Worm (Caenorhabditis elegans) whole organism, young adult: Measurements from ENCODE around the gene fut-3.

ENCODE experiments used
- B0035.1 ChIP-seq: sonication (generic microtip); optimal IDR thresholded peaks from 2 replicates; lab custom pipeline; 2016; ENCODE audit warnings: missing genetic modification characterization, mild to moderate bottlenecking, missing compliant biosample characterization, missing genotype, missing genetic modification reagents
- B0336.3 ChIP-seq: fragments of 200-800 bp; sonication (Bioruptor generic); IDR thresholded peaks from 2 replicates; pipeline ENCODE4 v1.3.6; 2022; ENCODE audit warnings: missing genetic modification characterization, missing compliant biosample characterization
- Y79H2A.3 ChIP-seq: fragments of 200-800 bp; sonication (Bioruptor generic); conservative IDR thresholded peaks from 2 replicates; pipeline ENCODE4 v1.3.6; 2022; ENCODE audit warnings: missing genetic modification reagents, missing genetic modification characterization, missing compliant biosample characterization
- ZK185.1 ChIP-seq: sonication (generic microtip); optimal IDR thresholded peaks from 2 replicates; lab custom pipeline; 2016; ENCODE audit warnings: mild to moderate bottlenecking, missing genetic modification characterization, missing compliant biosample characterization; ENCODE audit not compliant: poor library complexity, severe bottlenecking
- akir-1 ChIP-seq: fragments of 200-800 bp; sonication (Bioruptor generic); optimal IDR thresholded peaks from 2 replicates; lab custom pipeline; 2018; ENCODE audit warnings: mild to moderate bottlenecking, missing genetic modification characterization, moderate library complexity, missing compliant biosample characterization
- ama-1 ChIP-seq, 3 experiments: fragments of 150-350 bp in 1 of 3; sonication (generic microtip) in 2 of 3; optimal IDR thresholded peaks; 2 replicates each; lab custom pipeline; 2014 to 2018; ENCODE audit warnings: missing biosample characterization in 2 of 3, missing genetic modification characterization in 2 of 3, missing genetic modification reagents in 2 of 3
- aptf-3 ChIP-seq: fragments of 200-800 bp; sonication (Bioruptor generic); IDR thresholded peaks from 2 replicates; pipeline ENCODE4 v1.3.6; 2022; ENCODE audit warnings: missing genetic modification characterization, missing compliant biosample characterization
- atf-7 ChIP-seq: sonication (generic microtip); optimal IDR thresholded peaks from 2 replicates; lab custom pipeline; 2017; ENCODE audit warnings: mild to moderate bottlenecking, missing genetic modification characterization, missing compliant biosample characterization
- athp-1 ChIP-seq: sonication (generic microtip); optimal IDR thresholded peaks from 2 replicates; lab custom pipeline; 2017; ENCODE audit warnings: mild to moderate bottlenecking, missing genetic modification characterization, missing compliant biosample characterization
- attf-3 ChIP-seq: fragments of 200-800 bp; sonication (Bioruptor generic); conservative IDR thresholded peaks from 2 replicates; pipeline ENCODE4 v1.3.6; 2022; ENCODE audit warnings: missing genetic modification reagents, missing genetic modification characterization, missing compliant biosample characterization
- attf-5 ChIP-seq: fragments of 200-800 bp; sonication (Bioruptor generic); optimal IDR thresholded peaks from 2 replicates; lab custom pipeline; 2018; ENCODE audit warnings: mild to moderate bottlenecking, missing genetic modification characterization, missing compliant biosample characterization
- cebp-2 ChIP-seq: fragments of 200-800 bp; sonication (Bioruptor generic); IDR thresholded peaks from 2 replicates; pipeline ENCODE4 v1.3.6; 2022; ENCODE audit warnings: missing genetic modification characterization, missing compliant biosample characterization
- ceh-91 ChIP-seq: fragments of 200-800 bp; sonication (Bioruptor generic); IDR thresholded peaks from 2 replicates; pipeline ENCODE4 v1.3.6; 2022; ENCODE audit warnings: missing genetic modification reagents, missing genetic modification characterization, missing compliant biosample characterization
- chd-7 ChIP-seq: sonication (generic microtip); optimal IDR thresholded peaks from 2 replicates; lab custom pipeline; 2016; ENCODE audit warnings: mild to moderate bottlenecking, missing genetic modification characterization, moderate library complexity, missing compliant biosample characterization
- die-1 ChIP-seq: sonication (generic microtip); optimal IDR thresholded peaks from 2 replicates; lab custom pipeline; 2016; ENCODE audit warnings: missing genotype, mild to moderate bottlenecking, missing genetic modification characterization, missing compliant biosample characterization
- dpff-1 ChIP-seq: sonication (generic microtip); optimal IDR thresholded peaks from 2 replicates; lab custom pipeline; 2017; ENCODE audit warnings: mild to moderate bottlenecking, missing genetic modification characterization, missing compliant biosample characterization
- dpl-1 ChIP-seq: fragments of 150-350 bp; optimal IDR thresholded peaks from 2 replicates; lab custom pipeline; 2014; ENCODE audit warnings: missing biosample characterization, missing genetic modification reagents, missing genetic modification characterization
- egl-18 ChIP-seq: fragments of 200-800 bp; sonication (Bioruptor generic); IDR thresholded peaks from 2 replicates; pipeline ENCODE4 v1.3.6; 2022; ENCODE audit warnings: missing genetic modification reagents, missing genetic modification characterization, missing compliant biosample characterization
- egl-44 ChIP-seq: fragments of 200-800 bp; sonication (Bioruptor generic); IDR thresholded peaks from 2 replicates; pipeline ENCODE4 v1.3.6; 2022; ENCODE audit warnings: missing genetic modification reagents, missing genetic modification characterization, missing compliant biosample characterization
- ekl-4 ChIP-seq: fragments of 200-800 bp; sonication (Bioruptor generic); IDR thresholded peaks from 2 replicates; pipeline ENCODE4 v1.3.6; 2022; ENCODE audit warnings: missing genetic modification reagents, missing genetic modification characterization, missing compliant biosample characterization
- him-1 ChIP-seq: sonication (generic microtip); optimal IDR thresholded peaks from 2 replicates; lab custom pipeline; 2016; ENCODE audit warnings: missing genotype, missing genetic modification reagents, missing genetic modification characterization, missing compliant biosample characterization
- hmg-20 ChIP-seq: fragments of 200-800 bp; sonication (Bioruptor generic); IDR thresholded peaks from 2 replicates; pipeline ENCODE4 v1.3.6; 2022; ENCODE audit warnings: missing genetic modification reagents, missing genetic modification characterization, missing compliant biosample characterization
- let-526 ChIP-seq: fragments of 200-800 bp; sonication (Bioruptor generic); IDR thresholded peaks from 2 replicates; pipeline ENCODE4 v1.3.6; 2022; ENCODE audit warnings: missing genetic modification reagents, missing genetic modification characterization, missing compliant biosample characterization
- lin-26 ChIP-seq: fragments of 200-800 bp; sonication (Bioruptor generic); IDR thresholded peaks from 2 replicates; pipeline ENCODE4 v1.3.6; 2022; ENCODE audit warnings: missing genetic modification reagents, missing genetic modification characterization, missing compliant biosample characterization
- lin-35 ChIP-seq, 3 experiments: fragments of 150-350 bp in 2 of 3; sonication (generic microtip) in 1 of 3; optimal IDR thresholded peaks; 2 replicates each; lab custom pipeline; 2014 to 2018; ENCODE audit warnings: missing biosample characterization in 3 of 3, missing genetic modification characterization in 3 of 3, missing genetic modification reagents in 3 of 3
- lsl-1 ChIP-seq: fragments of 200-800 bp; sonication (Bioruptor generic); optimal IDR thresholded peaks from 2 replicates; lab custom pipeline; 2018; ENCODE audit warnings: mild to moderate bottlenecking, missing genetic modification characterization, moderate library complexity, missing compliant biosample characterization
- madf-8 ChIP-seq: fragments of 200-800 bp; sonication (Bioruptor generic); conservative IDR thresholded peaks from 2 replicates; pipeline ENCODE4 v1.3.6; 2022; ENCODE audit warnings: missing genetic modification reagents, missing genetic modification characterization, missing compliant biosample characterization
- mcd-1 ChIP-seq: fragments of 200-800 bp; sonication (Bioruptor generic); IDR thresholded peaks from 2 replicates; pipeline ENCODE4 v1.3.6; 2022; ENCODE audit warnings: missing genetic modification reagents, missing genetic modification characterization, missing compliant biosample characterization
- mxl-1 ChIP-seq: sonication (generic microtip); optimal IDR thresholded peaks from 2 replicates; lab custom pipeline; 2016; ENCODE audit warnings: missing genetic modification characterization, missing compliant biosample characterization
- nfya-2 ChIP-seq: fragments of 200-800 bp; sonication (Bioruptor generic); IDR thresholded peaks from 2 replicates; pipeline ENCODE4 v1.3.6; 2022; ENCODE audit warnings: missing genetic modification reagents, missing genetic modification characterization, missing compliant biosample characterization
- nhr-120 ChIP-seq: fragments of 200-800 bp; sonication (Bioruptor generic); IDR thresholded peaks from 2 replicates; pipeline ENCODE4 v1.3.6; 2022; ENCODE audit warnings: missing genetic modification characterization, missing compliant biosample characterization
- nhr-27 ChIP-seq: fragments of 200-800 bp; sonication (Bioruptor generic); optimal IDR thresholded peaks from 2 replicates; lab custom pipeline; 2018; ENCODE audit warnings: mild to moderate bottlenecking, missing genetic modification characterization, moderate library complexity, missing compliant biosample characterization
- pha-4 ChIP-seq: fragments of 150-350 bp; sonication (generic microtip); optimal IDR thresholded peaks from 2 replicates; lab custom pipeline; 2014; ENCODE audit warnings: missing biosample characterization, missing genetic modification reagents, missing genetic modification characterization
- rcor-1 ChIP-seq: fragments of 200-800 bp; sonication (Bioruptor generic); IDR thresholded peaks from 2 replicates; pipeline ENCODE4 v1.3.6; 2022; ENCODE audit warnings: missing genetic modification reagents, missing genetic modification characterization, missing compliant biosample characterization
- snpc-1.3 ChIP-seq: sonication (generic microtip); optimal IDR thresholded peaks from 2 replicates; lab custom pipeline; 2017; ENCODE audit warnings: missing genetic modification characterization, mild to moderate bottlenecking, missing compliant biosample characterization, antibody characterized with exemption, moderate library complexity, missing genotype, missing genetic modification reagents; ENCODE audit not compliant: insufficient read depth
- somi-1 ChIP-seq: fragments of 200-800 bp; sonication (Bioruptor generic); optimal IDR thresholded peaks from 2 replicates; lab custom pipeline; 2018; ENCODE audit warnings: mild to moderate bottlenecking, missing genetic modification characterization, missing compliant biosample characterization
- sptf-2 ChIP-seq: fragments of 200-800 bp; sonication (Bioruptor generic); optimal IDR thresholded peaks from 2 replicates; lab custom pipeline; 2018; ENCODE audit warnings: mild to moderate bottlenecking, missing genetic modification characterization, missing compliant biosample characterization
- tbx-9 ChIP-seq: sonication (generic microtip); optimal IDR thresholded peaks from 2 replicates; lab custom pipeline; 2016; ENCODE audit warnings: borderline replicate concordance, missing genetic modification characterization, inconsistent platforms, missing compliant biosample characterization
- tlf-1 ChIP-seq: fragments of 200-800 bp; sonication (Bioruptor generic); optimal IDR thresholded peaks from 2 replicates; lab custom pipeline; 2018; ENCODE audit warnings: mild to moderate bottlenecking, missing genetic modification characterization, missing compliant biosample characterization
- ztf-18 ChIP-seq: sonication (generic microtip); optimal IDR thresholded peaks from 2 replicates; lab custom pipeline; 2016; ENCODE audit warnings: missing genotype, mild to moderate bottlenecking, missing genetic modification characterization, missing compliant biosample characterization
- ztf-25 ChIP-seq: fragments of 200-800 bp; sonication (Bioruptor generic); IDR thresholded peaks from 2 replicates; pipeline ENCODE4 v1.3.6; 2022; ENCODE audit warnings: missing genetic modification reagents, missing genetic modification characterization, missing compliant biosample characterization
- ztf-3 ChIP-seq: fragments of 200-800 bp; sonication (Bioruptor generic); optimal IDR thresholded peaks from 2 replicates; lab custom pipeline; 2018; ENCODE audit warnings: mild to moderate bottlenecking, missing genetic modification characterization, missing compliant biosample characterization

The fut-3 gene

DNA sequence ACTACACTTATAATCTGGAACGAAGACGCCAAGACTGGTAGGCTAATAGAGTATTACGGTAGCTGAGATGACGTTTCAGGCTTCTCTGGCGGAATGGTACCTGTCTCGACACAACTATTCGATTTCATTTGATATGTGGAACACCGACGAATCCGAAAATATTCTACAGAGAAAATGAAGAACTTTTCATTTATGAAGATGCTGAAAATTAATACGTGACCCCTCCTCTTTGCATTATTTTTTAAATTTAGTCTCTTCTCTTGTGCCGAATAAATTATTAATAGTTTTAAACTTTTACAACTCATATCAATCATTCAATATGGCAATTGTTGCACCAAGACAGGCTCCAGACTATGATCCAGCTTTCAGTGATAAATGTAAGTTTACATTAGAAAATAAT, 6.4 kb upstream of the fut-3 start, which contains the start of gene C25H3.16:
Gene C25H3.16 (plus strand): TSS at position 301 of the 400 bp plus-strand sequence.
- TF ChIP-seq athp-1 (tag; lab: Kevin White, UChicago) (no peak), him-1 (tag; lab: Kevin White, UChicago) (peak; percentile 74)

DNA sequence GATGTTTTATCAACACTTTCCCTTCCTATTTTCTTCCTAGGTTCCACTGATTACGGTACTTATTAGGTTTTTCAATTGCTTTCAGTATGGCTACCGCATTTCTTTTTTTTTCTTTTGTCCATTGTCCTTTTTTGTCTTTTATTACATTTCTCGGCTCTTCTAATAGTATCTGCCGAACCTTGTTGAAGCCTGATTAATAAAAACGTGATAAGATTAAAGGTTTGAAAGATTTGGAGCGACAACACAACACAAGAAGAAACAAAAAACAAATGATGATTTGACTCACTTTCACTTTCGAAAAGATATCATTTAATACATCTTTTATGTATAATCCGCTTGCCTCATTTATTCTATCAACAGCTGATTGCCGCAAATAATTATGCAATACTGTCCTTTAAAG, 5.5 kb upstream of the fut-3 start, which contains the start of gene C25H3.15:
Gene C25H3.15 (plus strand): TSS at position 301 of the 400 bp plus-strand sequence.
- TF ChIP-seq ceh-91 (GFP tag; lab: Robert Waterston, UW): no peak
- no peak for TF ChIP-seq ztf-3 (GFP tag; lab: Kevin White, UChicago)
- TF ChIP-seq rcor-1 (GFP tag; lab: Robert Waterston, UW): no peak
- TF ChIP-seq ztf-25 (GFP tag; lab: Robert Waterston, UW): no peak
- no peak for TF ChIP-seq lin-26 (GFP tag; lab: Robert Waterston, UW)
- no peak for TF ChIP-seq chd-7 (tag; lab: Kevin White, UChicago)
- no peak for TF ChIP-seq pha-4 (tag; lab: Kevin White, UChicago)
- TF ChIP-seq B0336.3: no peak
- TF ChIP-seq ztf-18 (tag; lab: Kevin White, UChicago): no peak
- no peak for TF ChIP-seq Y79H2A.3
- no peak for TF ChIP-seq atf-7 (tag; lab: Kevin White, UChicago)

DNA sequence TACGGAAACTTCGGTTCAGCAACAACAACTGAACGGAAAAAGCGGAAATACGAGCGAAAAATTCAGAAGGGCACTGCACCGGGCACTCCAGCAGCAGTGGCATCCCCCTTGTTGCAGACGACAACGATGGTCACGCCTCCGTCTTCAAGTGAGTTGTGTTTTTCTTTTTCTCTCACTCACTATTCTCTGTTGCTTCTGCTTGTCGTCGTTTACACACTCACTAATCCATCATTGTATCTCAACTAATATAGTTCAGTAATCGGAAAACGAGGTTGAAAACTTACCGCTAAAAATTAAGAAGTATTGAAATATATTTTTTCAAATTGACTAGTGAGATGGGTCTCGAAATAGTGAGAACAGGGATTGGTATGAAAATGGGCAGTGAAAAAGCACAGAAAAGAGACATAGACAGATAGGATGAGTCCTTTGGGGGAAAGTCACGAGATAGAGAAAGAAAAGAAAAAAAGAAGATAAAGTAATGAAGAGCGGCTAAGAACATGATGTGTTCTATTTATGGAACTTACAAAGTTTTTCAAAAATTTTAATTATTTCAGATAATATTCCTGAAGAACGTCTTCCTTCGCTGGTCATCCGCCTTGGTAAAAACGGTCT, 3.7 kb upstream of the fut-3 start:
- TF ChIP-seq attf-5 (GFP tag; lab: Kevin White, UChicago) (no peak), mxl-1 (tag; lab: Kevin White, UChicago) (no peak), die-1 (tag; lab: Kevin White, UChicago) (no peak), nhr-27 (tag; lab: Kevin White, UChicago) (no peak), attf-3 (GFP tag; lab: Robert Waterston, UW) (no peak), aptf-3 (GFP tag; lab: Robert Waterston, UW) (no peak), dpl-1 (GFP tag; lab: Kevin White, UChicago) (no peak), egl-18 (GFP tag; lab: Robert Waterston, UW) (no peak), cebp-2 (no peak), lin-35 (GFP tag; optimal IDR thresholded peaks at IDR 0.05; lab: Kevin White, UChicago) (no peak)

DNA sequence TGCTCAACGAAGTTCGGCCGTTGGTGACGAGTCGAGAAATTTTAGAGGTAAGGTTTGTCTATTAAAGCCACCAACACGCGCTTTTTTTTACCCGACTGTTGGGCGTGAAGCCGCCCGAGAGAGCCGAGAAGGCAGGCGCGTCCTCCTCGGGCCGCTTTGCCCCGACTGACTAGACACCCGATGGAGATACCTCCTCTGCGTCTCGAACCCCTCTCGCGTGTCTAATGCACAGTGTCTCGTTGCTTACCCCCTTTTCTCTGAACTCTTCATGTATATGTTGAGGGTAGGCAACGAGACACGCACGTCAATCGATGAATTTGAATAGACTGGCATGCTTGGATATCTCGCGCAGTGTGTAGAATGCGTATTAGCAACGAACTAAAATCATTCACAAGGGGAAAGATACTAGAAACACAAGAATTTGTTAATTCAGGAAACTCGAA, 2.2 kb upstream of the fut-3 start:
- peak; percentile 90 for TF ChIP-seq somi-1
- TF ChIP-seq tlf-1 (GFP tag; lab: Kevin White, UChicago): peak; percentile 93
- peak; percentile 99 for TF ChIP-seq aptf-3 (GFP tag; lab: Robert Waterston, UW)
- no peak for TF ChIP-seq sptf-2 (GFP tag; lab: Kevin White, UChicago)
- TF ChIP-seq egl-44 (GFP tag; lab: Robert Waterston, UW): peak; percentile 90; the same call in 1 of the 2 replicates
- peak; percentile 91 for TF ChIP-seq B0035.1
- peak; percentile 91 for TF ChIP-seq hmg-20 (GFP tag; lab: Robert Waterston, UW)
- peak; percentile 74 for TF ChIP-seq ZK185.1
- no peak for TF ChIP-seq madf-8
- TF ChIP-seq chd-7 (tag; lab: Kevin White, UChicago): peak; percentile 99
- no peak for TF ChIP-seq snpc-1.3 (tag; lab: Kevin White, UChicago)
- TF ChIP-seq nfya-2 (GFP tag; lab: Robert Waterston, UW): peak; percentile 99
- TF ChIP-seq akir-1 (GFP tag; lab: Kevin White, UChicago): peak; percentile 78
- TF ChIP-seq tbx-9 (tag; lab: Kevin White, UChicago): peak; percentile 99
- TF ChIP-seq nhr-27 (tag; lab: Kevin White, UChicago): peak; percentile 98
- peak; percentile 99 for TF ChIP-seq dpff-1
- TF ChIP-seq nhr-120 (GFP tag; lab: Robert Waterston, UW): peak; percentile 98; the same call in 1 of the 2 replicates
- peak; percentile 67 for TF ChIP-seq mxl-1 (tag; lab: Kevin White, UChicago)
- peak; percentile 97 for TF ChIP-seq let-526 (GFP tag; lab: Robert Waterston, UW)
- TF ChIP-seq ekl-4 (GFP tag; lab: Robert Waterston, UW): peak; percentile 98
- TF ChIP-seq egl-18 (GFP tag; lab: Robert Waterston, UW): peak; percentile 93
- TF ChIP-seq mcd-1: peak; percentile 91
- peak; percentile 74 for TF ChIP-seq attf-3 (GFP tag; lab: Robert Waterston, UW)
- TF ChIP-seq ama-1 (optimal IDR thresholded peaks at IDR 0.05; lab: Kevin White, UChicago): peak; percentile 100
- peak; percentile 89 to 94 for TF ChIP-seq ama-1 (GFP tag; optimal IDR thresholded peaks at IDR 0.05; lab: Kevin White, UChicago)
- TF ChIP-seq lsl-1 (GFP tag; lab: Kevin White, UChicago): no peak
